Fruit fly (Drosophila melanogaster) whole organism, wandering third instar larva: ENCODE measurements around the gene CG45488.
"Not testable (repeated sequence)": the region's sequence is repeated elsewhere in the genome, so short reads cannot be mapped to it uniquely, and the experiment has no call there.

Experiments used
- Abd-B ChIP-seq: fragments of >200 bp; optimal IDR thresholded peaks from 2 replicates; lab custom pipeline; 2017; ENCODE audit warnings: missing biosample characterization, missing genetic modification characterization
- CG9705 ChIP-seq: fragments of 200-800 bp; sonication (Bioruptor generic); optimal IDR thresholded peaks from 2 replicates; lab custom pipeline; 2018; ENCODE audit warnings: missing biosample characterization, mild to moderate bottlenecking, missing genetic modification characterization
- CrebA ChIP-seq: fragments of 200-800 bp; sonication (Bioruptor generic); optimal IDR thresholded peaks from 2 replicates; lab custom pipeline; 2016; ENCODE audit warnings: missing biosample characterization, mild to moderate bottlenecking, missing genetic modification characterization, borderline replicate concordance
- Dfd ChIP-seq: fragments of >200 bp; optimal IDR thresholded peaks from 2 replicates; lab custom pipeline; 2017; ENCODE audit warnings: missing biosample characterization, missing genetic modification characterization
- Dif ChIP-seq: fragments of 200-275, 200-300 bp; sonication (Bioruptor generic); optimal IDR thresholded peaks from 2 replicates; lab custom pipeline; 2018; ENCODE audit warnings: missing biosample characterization, missing genetic modification characterization; ENCODE audit not compliant: partially characterized antibody
- GATAd ChIP-seq: sonication (Bioruptor generic); optimal IDR thresholded peaks from 2 replicates; lab custom pipeline; 2016; ENCODE audit warnings: missing biosample characterization, missing genetic modification characterization
- Hr78 ChIP-seq: fragments of >200 bp; optimal IDR thresholded peaks from 2 replicates; lab custom pipeline; 2017; ENCODE audit warnings: missing biosample characterization, missing genetic modification characterization
- Hr83 ChIP-seq: fragments of 200-300 bp; sonication (Bioruptor generic); optimal IDR thresholded peaks from 2 replicates; lab custom pipeline; 2016; ENCODE audit warnings: missing biosample characterization, mild to moderate bottlenecking, missing genetic modification characterization, moderate library complexity; ENCODE audit not compliant: poor library complexity, severe bottlenecking
- Jra ChIP-seq: sonication (Bioruptor generic); optimal IDR thresholded peaks from 2 replicates; lab custom pipeline; 2016; ENCODE audit warnings: missing biosample characterization, missing genetic modification characterization
- Myc ChIP-seq: fragments of >200 bp; optimal IDR thresholded peaks from 2 replicates; lab custom pipeline; 2017
- OdsH ChIP-seq: fragments of 200-800 bp; sonication (Bioruptor generic); optimal IDR thresholded peaks from 2 replicates; lab custom pipeline; 2016; ENCODE audit warnings: missing biosample characterization, mild to moderate bottlenecking, missing genetic modification characterization
- Rel ChIP-seq, 2 experiments: fragments of 200-800 bp; sonication (Bioruptor generic) in 1 of 2; optimal IDR thresholded peaks; 2 replicates in 1 of 2; 3 replicates in 1 of 2; lab custom pipeline; 2016 to 2019; ENCODE audit warnings: mild to moderate bottlenecking in 2 of 2, missing biosample characterization in 2 of 2, missing genetic modification characterization in 2 of 2, moderate library complexity in 1 of 2
- Vsx2 ChIP-seq: fragments of 200-300, 225-300 bp; sonication (Bioruptor generic); optimal IDR thresholded peaks from 2 replicates; lab custom pipeline; 2018; ENCODE audit warnings: missing biosample characterization, missing genetic modification characterization; ENCODE audit not compliant: partially characterized antibody
- br ChIP-seq: fragments of 200-800 bp; sonication (Bioruptor generic); optimal IDR thresholded peaks from 2 replicates; lab custom pipeline; 2016; ENCODE audit warnings: missing biosample characterization, missing genetic modification characterization
- dl ChIP-seq, 2 experiments: fragments of 175-275, 200-275 bp in 1 of 2; fragments of 200-275 bp in 1 of 2; sonication (Bioruptor generic); optimal IDR thresholded peaks; lab custom pipeline; 2018; ENCODE audit warnings: mild to moderate bottlenecking in 2 of 2, missing biosample characterization in 2 of 2, missing genetic modification characterization in 2 of 2, moderate library complexity in 2 of 2; ENCODE audit not compliant: partially characterized antibody in 2 of 2, insufficient read depth in 1 of 2
- dmrt93B ChIP-seq: fragments of 200-800 bp; sonication (Bioruptor generic); optimal IDR thresholded peaks from 2 replicates; lab custom pipeline; 2018; ENCODE audit warnings: missing biosample characterization, mild to moderate bottlenecking, missing genetic modification characterization
- ey ChIP-seq: fragments of 200-800 bp; sonication (Bioruptor generic); optimal IDR thresholded peaks from 2 replicates; lab custom pipeline; 2016; ENCODE audit warnings: missing biosample characterization, missing genetic modification characterization
- foxo ChIP-seq, 2 experiments: fragments of 200-800 bp; sonication (Bioruptor generic); optimal IDR thresholded peaks; 2 replicates in 1 of 2; 3 replicates in 1 of 2; lab custom pipeline; 2016 to 2017; ENCODE audit warnings: missing biosample characterization in 2 of 2, missing genetic modification characterization in 2 of 2
- fru ChIP-seq: fragments of 200-800 bp; sonication (Bioruptor generic); optimal IDR thresholded peaks from 3 replicates; lab custom pipeline; 2016; ENCODE audit warnings: missing biosample characterization, mild to moderate bottlenecking, missing genetic modification characterization
- h ChIP-seq: fragments of 200-800 bp; sonication (Bioruptor generic); optimal IDR thresholded peaks from 3 replicates; lab custom pipeline; 2016; ENCODE audit warnings: missing biosample characterization, mild to moderate bottlenecking, missing genetic modification characterization
- lola ChIP-seq: fragments of >200 bp; optimal IDR thresholded peaks from 2 replicates; lab custom pipeline; 2017; ENCODE audit warnings: missing biosample characterization, missing genetic modification characterization
- pan ChIP-seq: fragments of >200 bp; optimal IDR thresholded peaks from 2 replicates; lab custom pipeline; 2017
- rgr ChIP-seq: fragments of 200-800 bp; sonication (Bioruptor generic); optimal IDR thresholded peaks from 3 replicates; lab custom pipeline; 2016; ENCODE audit warnings: missing biosample characterization, mild to moderate bottlenecking, missing genetic modification characterization
- sage ChIP-seq: fragments of 200-800 bp; sonication (Bioruptor generic); optimal IDR thresholded peaks from 2 replicates; lab custom pipeline; 2016; ENCODE audit warnings: missing biosample characterization, mild to moderate bottlenecking, missing genetic modification characterization
- tai ChIP-seq: sonication (Bioruptor generic); optimal IDR thresholded peaks from 2 replicates; lab custom pipeline; 2016; ENCODE audit warnings: missing biosample characterization, missing genetic modification characterization
- usp ChIP-seq: fragments of >200 bp; optimal IDR thresholded peaks from 2 replicates; lab custom pipeline; 2017; ENCODE audit warnings: missing biosample characterization, missing genetic modification characterization
- woc ChIP-seq: sonication (Bioruptor generic); optimal IDR thresholded peaks from 2 replicates; lab custom pipeline; 2016; ENCODE audit warnings: missing biosample characterization, mild to moderate bottlenecking, missing genetic modification characterization

Gene CG45488

dm6 chrX:19929078-19929477 lies 8.8 kb upstream of the CG45488 start, which contains the start of gene CG45489:
CG45489 (minus strand) TSS chrX:19929178.
- TF ChIP-seq dl (GFP tag; optimal IDR thresholded peaks at IDR 0.05; lab: Kevin White, UChicago; ENCODE audit: insufficient read depth in 1 of 2, partially characterized antibody in 2 of 2); woc (GFP tag; lab: Kevin White, UChicago); rgr (GFP tag; lab: Kevin White, UChicago): not testable (repeated sequence)
- TF ChIP-seq, all 38 proteins: peak for 0; not testable (repeated sequence) for 38

- TF ChIP-seq tai, dmrt93B, Hr78 (GFP tag; lab: Kevin White, UChicago): not testable (repeated sequence)
- TF ChIP-seq, all 38 proteins: peak for 0; not testable (repeated sequence) for 38
Observed at dm6 chrX:19915181-19915580, 5.1 kb downstream of the CG45488 start, which contains the start of gene CG45487. CG45487 (minus strand) TSS chrX:19915281.

- TF ChIP-seq Jra (GFP tag; lab: Kevin White, UChicago); Dfd (GFP tag; lab: Kevin White, UChicago); Myc: not testable (repeated sequence)
Observed at dm6 chrX:19910017-19910416, 10.2 kb downstream of the CG45488 start, which contains the start of gene CG45486. CG45486 (minus strand) TSS chrX:19910117.

dm6 chrX:19899978-19900377 lies 20.3 kb downstream of the CG45488 start:
- TF ChIP-seq tai (GFP tag; lab: Kevin White, UChicago) (no peak), h (GFP tag; lab: Kevin White, UChicago) (no peak), Rel (GFP tag; optimal IDR thresholded peaks at IDR 0.05; lab: Kevin White, UChicago) (no peak), Rel (tag; optimal IDR thresholded peaks at IDR 0.05; lab: Kevin White, UChicago) (no peak), pan (lab: Kevin White, UChicago) (no peak), Hr83 (GFP tag; lab: Kevin White, UChicago) (no peak), GATAd (GFP tag; lab: Kevin White, UChicago) (no peak), CG9705 (GFP tag; lab: Kevin White, UChicago) (no peak), woc (GFP tag; lab: Kevin White, UChicago) (no peak), foxo (GFP tag; optimal IDR thresholded peaks at IDR 0.05; lab: Kevin White, UChicago) (no peak), ey (GFP tag; lab: Kevin White, UChicago) (no peak), Abd-B (no peak), CrebA (GFP tag; lab: Kevin White, UChicago) (no peak), usp (GFP tag; lab: Kevin White, UChicago) (no peak), Vsx2 (GFP tag; lab: Kevin White, UChicago) (no peak), sage (GFP tag; lab: Kevin White, UChicago) (no peak), dl (GFP tag; optimal IDR thresholded peaks at IDR 0.05; lab: Kevin White, UChicago; ENCODE audit: insufficient read depth in 1 of 2, partially characterized antibody in 2 of 2) (no peak), Dfd (GFP tag; lab: Kevin White, UChicago) (no peak)

- TF ChIP-seq br (GFP tag; lab: Kevin White, UChicago) (peak; percentile 19), woc (GFP tag; lab: Kevin White, UChicago) (peak; percentile 45), foxo (GFP tag; optimal IDR thresholded peaks at IDR 0.05; lab: Kevin White, UChicago) (no peak)
Observed at dm6 chrX:19897991-19898473, 22.2 kb downstream of the CG45488 start.

dm6 chrX:19897328-19897990 lies 22.8 kb downstream of the CG45488 start:
- no peak for TF ChIP-seq OdsH (GFP tag; lab: Kevin White, UChicago)
- no peak for TF ChIP-seq lola (GFP tag; lab: Kevin White, UChicago)
- peak; percentile 59 for TF ChIP-seq woc (GFP tag; lab: Kevin White, UChicago)
- TF ChIP-seq Myc: peak; percentile 72
- no peak for TF ChIP-seq Dif
- TF ChIP-seq br (GFP tag; lab: Kevin White, UChicago): no peak
- no peak for TF ChIP-seq fru (GFP tag; lab: Kevin White, UChicago)
